Worm (Caenorhabditis elegans) whole organism, late embryonic: Measurements from ENCODE around the gene K01A6.7.

Experiments used
- C38D4.7 ChIP-seq: fragments of 200-800 bp; sonication (Bioruptor generic); optimal IDR thresholded peaks from 2 replicates; lab custom pipeline; 2018; ENCODE audit warnings: mild to moderate bottlenecking, missing genetic modification characterization, moderate library complexity, missing compliant biosample characterization
- K02D7.2 ChIP-seq: sonication (generic microtip); optimal IDR thresholded peaks from 2 replicates; lab custom pipeline; 2017; ENCODE audit warnings: mild to moderate bottlenecking, missing genetic modification characterization, missing compliant biosample characterization
- T23F11.4 ChIP-seq: fragments of 200-800 bp; sonication (Bioruptor generic); optimal IDR thresholded peaks from 2 replicates; lab custom pipeline; 2018; ENCODE audit warnings: mild to moderate bottlenecking, missing genetic modification characterization, missing compliant biosample characterization
- Y22D7AL.16 ChIP-seq: sonication (generic microtip); optimal IDR thresholded peaks from 2 replicates; lab custom pipeline; 2016; ENCODE audit warnings: missing genetic modification characterization, missing compliant biosample characterization
- ama-1 ChIP-seq: fragments of 150-350 bp; optimal IDR thresholded peaks from 2 replicates; lab custom pipeline; 2014
- ceh-22 ChIP-seq: sonication (generic microtip); optimal IDR thresholded peaks from 2 replicates; lab custom pipeline; 2017; ENCODE audit warnings: missing biosample characterization, missing genetic modification characterization
- ceh-34 ChIP-seq: sonication (generic microtip); optimal IDR thresholded peaks from 2 replicates; lab custom pipeline; 2016; ENCODE audit warnings: mild to moderate bottlenecking, missing genetic modification characterization, missing compliant biosample characterization
- ceh-48 ChIP-seq: sonication (generic microtip); optimal IDR thresholded peaks from 2 replicates; lab custom pipeline; 2016; ENCODE audit warnings: missing genetic modification characterization, inconsistent platforms, missing compliant biosample characterization
- ceh-6 ChIP-seq: fragments of 200-800 bp; sonication (Bioruptor generic); optimal IDR thresholded peaks from 2 replicates; lab custom pipeline; 2018; ENCODE audit warnings: mild to moderate bottlenecking, missing genetic modification characterization, missing compliant biosample characterization
- che-1 ChIP-seq: sonication (generic microtip); optimal IDR thresholded peaks from 2 replicates; lab custom pipeline; 2016; ENCODE audit warnings: mild to moderate bottlenecking, missing genetic modification characterization, missing compliant biosample characterization
- dmd-4 ChIP-seq: sonication (generic microtip); optimal IDR thresholded peaks from 2 replicates; lab custom pipeline; 2016; ENCODE audit warnings: borderline replicate concordance, missing genetic modification characterization, missing compliant biosample characterization
- dve-1 ChIP-seq: sonication (generic microtip); optimal IDR thresholded peaks from 2 replicates; lab custom pipeline; 2017; ENCODE audit warnings: antibody characterized with exemption, mild to moderate bottlenecking, missing genetic modification characterization, missing compliant biosample characterization
- elt-2 ChIP-seq: sonication (generic microtip); optimal IDR thresholded peaks from 2 replicates; lab custom pipeline; 2016; ENCODE audit warnings: missing genetic modification reagents, missing genetic modification characterization, missing compliant biosample characterization
- elt-4 ChIP-seq: sonication (generic microtip); optimal IDR thresholded peaks from 2 replicates; lab custom pipeline; 2016; ENCODE audit warnings: missing genetic modification characterization, missing compliant biosample characterization
- fax-1 ChIP-seq: sonication (generic microtip); optimal IDR thresholded peaks from 2 replicates; lab custom pipeline; 2016; ENCODE audit warnings: missing genotype, missing genetic modification characterization, missing compliant biosample characterization
- fkh-10 ChIP-seq: fragments of 150-350 bp; optimal IDR thresholded peaks from 2 replicates; lab custom pipeline; 2014; ENCODE audit warnings: missing biosample characterization, missing genetic modification reagents, missing genetic modification characterization
- fkh-6 ChIP-seq: sonication (generic microtip); optimal IDR thresholded peaks from 2 replicates; lab custom pipeline; 2016; ENCODE audit warnings: missing genetic modification characterization, missing compliant biosample characterization
- hlh-13 ChIP-seq: fragments of 200-800 bp; sonication (Bioruptor generic); optimal IDR thresholded peaks from 2 replicates; lab custom pipeline; 2018; ENCODE audit warnings: mild to moderate bottlenecking, missing genetic modification characterization, missing compliant biosample characterization
- hlh-30 ChIP-seq: sonication (generic microtip); optimal IDR thresholded peaks from 2 replicates; lab custom pipeline; 2017; ENCODE audit warnings: antibody characterized with exemption, missing genetic modification characterization, missing compliant biosample characterization; ENCODE audit not compliant: insufficient read depth
- hlh-6 ChIP-seq: sonication (generic microtip); optimal IDR thresholded peaks from 2 replicates; lab custom pipeline; 2016; ENCODE audit warnings: missing genotype, missing genetic modification characterization, missing compliant biosample characterization
- hlh-8 ChIP-seq: sonication (generic microtip); optimal IDR thresholded peaks from 2 replicates; lab custom pipeline; 2016; ENCODE audit warnings: missing genotype, missing genetic modification characterization, missing compliant biosample characterization
- madf-2 ChIP-seq: sonication (generic microtip); optimal IDR thresholded peaks from 2 replicates; lab custom pipeline; 2017; ENCODE audit warnings: missing genetic modification characterization, missing compliant biosample characterization
- nhr-11 ChIP-seq: fragments of 150-350 bp; optimal IDR thresholded peaks from 2 replicates; lab custom pipeline; 2014; ENCODE audit warnings: missing biosample characterization, missing genetic modification characterization
- nhr-232 ChIP-seq: sonication (generic microtip); optimal IDR thresholded peaks from 2 replicates; lab custom pipeline; 2016; ENCODE audit warnings: missing genetic modification characterization, missing compliant biosample characterization
- odd-2 ChIP-seq: sonication (generic microtip); optimal IDR thresholded peaks from 2 replicates; lab custom pipeline; 2017; ENCODE audit warnings: antibody characterized with exemption, mild to moderate bottlenecking, missing genetic modification characterization, missing compliant biosample characterization
- pha-2 ChIP-seq: sonication (generic microtip); optimal IDR thresholded peaks from 2 replicates; lab custom pipeline; 2017; ENCODE audit warnings: mild to moderate bottlenecking, missing genetic modification characterization, missing compliant biosample characterization
- pqm-1 ChIP-seq: sonication (generic microtip); optimal IDR thresholded peaks from 2 replicates; lab custom pipeline; 2016; ENCODE audit warnings: missing genetic modification characterization, missing compliant biosample characterization
- ref-2 ChIP-seq: sonication (generic microtip); optimal IDR thresholded peaks from 2 replicates; lab custom pipeline; 2016; ENCODE audit warnings: missing genetic modification characterization, missing compliant biosample characterization
- sdc-2 ChIP-seq: sonication (generic microtip); optimal IDR thresholded peaks from 2 replicates; lab custom pipeline; 2016; ENCODE audit warnings: missing genotype, missing genetic modification characterization, missing compliant biosample characterization
- sox-4 ChIP-seq: sonication (generic microtip); optimal IDR thresholded peaks from 2 replicates; lab custom pipeline; 2017; ENCODE audit warnings: mild to moderate bottlenecking, missing genetic modification characterization, inconsistent platforms, missing compliant biosample characterization
- tbx-2 ChIP-seq: sonication (generic microtip); optimal IDR thresholded peaks from 2 replicates; lab custom pipeline; 2016; ENCODE audit warnings: missing genetic modification characterization, missing compliant biosample characterization
- unc-42 ChIP-seq: sonication (generic microtip); optimal IDR thresholded peaks from 2 replicates; lab custom pipeline; 2016; ENCODE audit warnings: missing genotype, missing genetic modification characterization, missing compliant biosample characterization
- unc-55 ChIP-seq: sonication (generic microtip); optimal IDR thresholded peaks from 2 replicates; lab custom pipeline; 2017; ENCODE audit warnings: missing biosample characterization, missing genetic modification reagents, missing genetic modification characterization
- zip-5 ChIP-seq: sonication (generic microtip); optimal IDR thresholded peaks from 2 replicates; lab custom pipeline; 2016; ENCODE audit warnings: missing genetic modification characterization, missing compliant biosample characterization

The K01A6.7 gene

DNA sequence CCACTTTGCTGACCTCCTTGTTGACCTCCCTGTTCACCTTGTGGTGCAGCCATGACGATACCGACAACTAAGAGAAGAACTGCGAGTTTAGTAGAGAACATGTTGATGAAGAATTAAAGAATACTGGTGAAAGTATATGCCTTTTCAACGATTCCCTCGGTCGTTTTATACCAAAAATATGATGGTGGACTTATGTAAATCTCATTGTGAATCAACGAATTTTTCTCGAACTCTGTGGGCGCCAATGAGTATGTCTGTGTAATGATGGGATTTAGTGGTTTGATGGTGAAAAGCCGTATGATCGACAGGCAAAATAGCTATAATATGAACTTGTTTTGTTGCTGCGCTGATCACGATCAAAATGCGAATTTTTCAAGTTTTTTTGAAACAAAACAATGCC, 1.1 kb downstream of the K01A6.7 start, which contains the start of gene K01A6.8:
K01A6.8 (minus strand) TSS at position 101 of the 400 bp plus-strand sequence.
- TF ChIP-seq ama-1 (no peak), zip-5 (no peak), sox-4 (no peak), tbx-2 (tag; lab: Kevin White, UChicago) (no peak), che-1 (tag; lab: Kevin White, UChicago) (no peak), nhr-232 (tag; lab: Kevin White, UChicago) (no peak), ceh-34 (no peak), nhr-11 (tag; lab: Kevin White, UChicago) (no peak)

ce11 chrIV:11735025-11735424, 3.3 kb downstream of the K01A6.7 start, which contains the start of gene K01A6.6:
TSS of gene K01A6.6 (plus strand) at chrIV:11735325.
- no peak for TF ChIP-seq pha-2 (tag; lab: Kevin White, UChicago)
- no peak for TF ChIP-seq unc-55 (GFP tag; lab: Kevin White, UChicago)
- TF ChIP-seq ceh-34: no peak
- no peak for TF ChIP-seq odd-2 (tag; lab: Kevin White, UChicago)
- TF ChIP-seq fax-1 (tag; lab: Kevin White, UChicago): no peak
- TF ChIP-seq ceh-22 (tag; lab: Kevin White, UChicago): no peak
- TF ChIP-seq zip-5: no peak
- no peak for TF ChIP-seq Y22D7AL.16 (tag; lab: Kevin White, UChicago)
- no peak for TF ChIP-seq sdc-2 (tag; lab: Kevin White, UChicago)
- no peak for TF ChIP-seq dmd-4 (tag; lab: Kevin White, UChicago)
- no peak for TF ChIP-seq hlh-13
- TF ChIP-seq pqm-1 (tag; lab: Kevin White, UChicago): no peak
- no peak for TF ChIP-seq ceh-6 (GFP tag; lab: Kevin White, UChicago)
- TF ChIP-seq T23F11.4 (GFP tag; lab: Kevin White, UChicago): no peak
- no peak for TF ChIP-seq hlh-30 (tag; lab: Kevin White, UChicago)
- no peak for TF ChIP-seq dve-1
- TF ChIP-seq ceh-48 (tag; lab: Kevin White, UChicago): no peak

ce11 chrIV:11723255-11723654, 15.1 kb downstream of the K01A6.7 start:
- TF ChIP-seq unc-42: peak; percentile 86
- no peak for TF ChIP-seq K02D7.2 (tag; lab: Kevin White, UChicago)
- TF ChIP-seq, all 69 proteins: peak for 1

DNA sequence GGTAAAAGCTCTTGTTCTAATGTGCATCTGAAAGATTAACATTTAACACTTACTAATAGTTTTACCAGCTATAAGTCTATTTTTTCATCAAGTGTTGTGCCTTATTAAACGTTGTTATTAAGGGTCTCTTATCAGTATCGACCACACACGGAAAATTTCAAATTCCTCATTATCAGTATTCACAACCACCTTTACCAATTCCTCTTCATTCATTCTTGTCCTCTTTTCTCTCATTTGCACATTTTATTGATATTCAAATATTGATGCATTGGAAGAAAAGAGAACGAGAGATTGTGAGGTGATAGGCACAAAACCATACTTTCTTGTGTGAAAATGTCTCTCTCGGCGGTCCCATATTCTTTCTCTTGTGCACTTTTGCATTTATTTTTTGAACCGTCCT, 16.5 kb downstream of the K01A6.7 start:
- TF ChIP-seq madf-2 (tag; lab: Kevin White, UChicago): no peak
- peak; percentile 31 for TF ChIP-seq elt-2

- no peak for TF ChIP-seq hlh-6 (tag; lab: Kevin White, UChicago)
- no peak for TF ChIP-seq fkh-6 (tag; lab: Kevin White, UChicago)
- no peak for TF ChIP-seq elt-4
- no peak for TF ChIP-seq K02D7.2 (tag; lab: Kevin White, UChicago)
- TF ChIP-seq ref-2 (tag; lab: Kevin White, UChicago): no peak
- TF ChIP-seq ceh-48 (tag; lab: Kevin White, UChicago): no peak
- TF ChIP-seq tbx-2 (tag; lab: Kevin White, UChicago): no peak
Observed at ce11 chrIV:11718653-11719052, 19.7 kb downstream of the K01A6.7 start.

DNA sequence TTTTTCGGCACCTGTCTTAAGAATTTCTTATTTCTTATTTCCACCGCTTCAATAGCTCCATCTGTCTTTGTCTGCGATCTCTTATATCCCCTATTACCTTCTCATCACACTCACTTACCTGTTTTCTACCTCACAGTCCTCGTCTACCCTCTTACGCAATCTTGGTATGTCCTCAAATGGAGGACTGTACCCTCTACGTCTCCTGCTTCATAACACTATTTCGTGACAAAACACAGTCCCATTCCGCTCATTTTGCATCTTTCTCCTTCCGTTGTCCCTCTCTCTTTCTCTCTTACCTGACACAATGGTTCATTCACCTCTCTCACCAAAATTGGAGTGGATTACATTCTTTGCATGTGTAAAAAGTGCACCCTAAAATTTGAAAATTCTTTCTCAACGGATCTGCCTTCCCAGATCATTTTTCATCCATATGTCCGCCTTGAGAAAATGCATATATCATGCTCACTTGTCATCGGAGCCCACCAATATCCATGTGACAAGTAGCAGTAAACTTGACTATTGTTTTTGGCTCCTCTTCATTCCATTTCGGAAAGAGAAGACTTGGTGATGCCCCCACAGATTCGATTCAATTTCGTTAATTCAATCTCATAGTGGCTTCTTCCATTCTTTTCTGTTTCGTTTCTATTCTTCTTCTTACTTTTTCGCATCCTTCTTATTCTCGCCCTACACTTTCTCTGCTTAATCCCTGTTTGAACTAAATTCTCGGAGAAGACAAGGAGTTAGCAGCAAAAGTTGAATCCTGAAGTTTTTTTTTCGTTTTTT, 21.1 kb downstream of the K01A6.7 start:
- TF ChIP-seq sdc-2 (tag; lab: Kevin White, UChicago) (no peak), fkh-10 (GFP tag; lab: Kevin White, UChicago) (peak; percentile 20), C38D4.7 (GFP tag; lab: Kevin White, UChicago) (no peak), hlh-8 (tag; lab: Kevin White, UChicago) (no peak), ref-2 (tag; lab: Kevin White, UChicago) (peak; percentile 59), unc-42 (peak; percentile 98)
